Worm (Caenorhabditis elegans): Measurements from ENCODE around the gene Y102A11A.1.

DNA sequence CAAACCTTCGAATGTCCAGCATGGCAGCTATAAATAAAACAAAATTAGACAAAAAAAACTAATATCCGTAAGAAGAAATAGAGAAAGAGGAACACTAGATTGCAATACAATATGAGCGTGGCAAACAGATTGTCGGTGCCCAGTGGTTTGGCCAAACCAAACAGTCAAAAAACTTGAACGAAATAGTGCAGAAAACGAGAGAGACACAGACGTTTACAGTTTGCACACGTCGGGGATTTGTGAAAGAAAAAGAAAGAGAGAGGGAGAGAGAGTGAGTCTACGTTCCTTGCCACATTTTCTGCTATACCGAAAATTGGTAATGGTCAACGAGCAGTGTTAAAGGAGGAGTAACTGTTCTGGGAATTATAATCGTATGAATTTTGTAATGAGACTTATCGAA, 16.5 kb upstream of the Y102A11A.1 start, which contains the start of gene ergi-1:
- TF ChIP-seq nhr-25 (tag; optimal IDR thresholded peaks at IDR 0.05) (no peak), fkh-10 (GFP tag; optimal IDR thresholded peaks at IDR 0.05) (no peak), nhr-77 (tag; optimal IDR thresholded peaks at IDR 0.05) (no peak), nfya-1 (tag; optimal IDR thresholded peaks at IDR 0.05; ENCODE audit: insufficient read depth) (no peak), nhr-28 (tag; optimal IDR thresholded peaks at IDR 0.05) (no peak), nhr-237 (tag; optimal IDR thresholded peaks at IDR 0.05) (no peak), mdl-1 (tag; optimal IDR thresholded peaks at IDR 0.05) (no peak), pqm-1 (tag; optimal IDR thresholded peaks at IDR 0.05) (no peak), aly-2 (tag; optimal IDR thresholded peaks at IDR 0.05) (no peak), ama-1 (optimal IDR thresholded peaks at IDR 0.05) (no peak), skn-1 (tag; optimal IDR thresholded peaks at IDR 0.05) (no peak), elt-2 (tag; optimal IDR thresholded peaks at IDR 0.05) (no peak), zag-1 (tag; optimal IDR thresholded peaks at IDR 0.05) (no peak), egl-27 (tag; optimal IDR thresholded peaks at IDR 0.05) (no peak)
